Fruit fly (Drosophila melanogaster): Measurements from ENCODE around the gene Trp1.

Gene Trp1

DNA sequence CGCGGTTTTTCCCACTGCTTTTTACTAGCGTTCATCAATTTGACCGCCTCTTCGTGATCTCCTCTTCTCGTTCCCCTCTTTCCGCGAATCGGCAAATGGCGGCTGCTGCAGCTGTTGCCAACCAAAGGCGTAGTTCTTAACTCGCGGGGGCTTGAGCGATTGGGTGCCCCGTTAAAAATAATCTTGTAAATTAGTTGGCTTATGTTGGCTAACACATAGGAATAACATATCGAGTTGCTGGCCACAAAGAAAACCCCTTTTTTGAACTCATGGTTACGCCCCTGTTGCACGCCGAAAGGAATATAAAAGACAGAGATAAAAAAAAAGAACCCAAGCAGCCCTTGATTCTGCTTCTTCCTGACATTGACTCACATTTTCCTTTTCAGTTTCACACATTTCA lies 48.1 kb downstream of the Trp1 start (continued):
- no peak for TF ChIP-seq odd (GFP tag; optimal IDR thresholded peaks at IDR 0.05)
- peak; percentile 58 for TF ChIP-seq mam (GFP tag; optimal IDR thresholded peaks at IDR 0.05)
- TF ChIP-seq CG12659 (GFP tag; optimal IDR thresholded peaks at IDR 0.05), result peak; percentile 16
- no peak for TF ChIP-seq CG13296 (GFP tag; optimal IDR thresholded peaks at IDR 0.05)
- peak; percentile 81 for TF ChIP-seq Rx (GFP tag; IDR thresholded peaks at IDR 0.05)
- TF ChIP-seq bigmax (GFP tag; optimal IDR thresholded peaks at IDR 0.05), result no peak
- TF ChIP-seq CG8281 (tag; optimal IDR thresholded peaks at IDR 0.05), result peak; percentile 43
- TF ChIP-seq CG10979 (tag; optimal IDR thresholded peaks at IDR 0.05), result peak; percentile 82
- peak; percentile 77 for TF ChIP-seq Sox102F (GFP tag; optimal IDR thresholded peaks at IDR 0.05)
- peak; percentile 27 for TF ChIP-seq Dip3 (GFP tag; optimal IDR thresholded peaks at IDR 0.05)
- TF ChIP-seq Med (GFP tag), result peak; percentile 96
- TF ChIP-seq CG16813 (GFP tag; IDR thresholded peaks at IDR 0.05; ENCODE audit: partially characterized antibody), result no peak
- no peak for TF ChIP-seq CG4707 (GFP tag; optimal IDR thresholded peaks at IDR 0.05)
- TF ChIP-seq dimm (GFP tag; IDR thresholded peaks at IDR 0.05), result peak; percentile 63; the same call in 1 of the 2 replicates
- TF ChIP-seq zf30C (GFP tag; optimal IDR thresholded peaks at IDR 0.05), result no peak
- TF ChIP-seq gem (tag; optimal IDR thresholded peaks at IDR 0.05), result peak; percentile 79
- TF ChIP-seq chm (GFP tag; IDR thresholded peaks at IDR 0.05), result peak; percentile 93
- peak; percentile 89 for TF ChIP-seq CG8765 (GFP tag; IDR thresholded peaks at IDR 0.05)
- TF ChIP-seq salm (tag; optimal IDR thresholded peaks at IDR 0.05), result no peak
- TF ChIP-seq H15 (GFP tag; IDR thresholded peaks at IDR 0.05), result peak; percentile 84
- no peak for TF ChIP-seq lov (optimal IDR thresholded peaks at IDR 0.05)
- peak; percentile 94 for TF ChIP-seq lov (GFP tag; IDR thresholded peaks at IDR 0.05)
- peak; percentile 94 for TF ChIP-seq ci (GFP tag; IDR thresholded peaks at IDR 0.05)
- TF ChIP-seq CG10267 (tag; optimal IDR thresholded peaks at IDR 0.05), result peak; percentile 64
- peak; percentile 44 for TF ChIP-seq CG10462 (GFP tag; optimal IDR thresholded peaks at IDR 0.05)
- TF ChIP-seq Nf-YB (GFP tag; optimal IDR thresholded peaks at IDR 0.05), result no peak
- peak; percentile 37 for TF ChIP-seq tap (tag; optimal IDR thresholded peaks at IDR 0.05)
- peak; percentile 58; the same call in 2 of the 3 replicates for TF ChIP-seq CG2889 (GFP tag; IDR thresholded peaks at IDR 0.05)
- TF ChIP-seq CG7745 (tag; optimal IDR thresholded peaks at IDR 0.05), result no peak
- no peak for TF ChIP-seq Kr (GFP tag; optimal IDR thresholded peaks at IDR 0.05)
- TF ChIP-seq CG12942 (GFP tag; optimal IDR thresholded peaks at IDR 0.05), result peak; percentile 62
- no peak for TF ChIP-seq abd-A (tag; optimal IDR thresholded peaks at IDR 0.05)
- 0 out of 3 replicates have a peak, but pooled peaks have one; percentile 70 for TF ChIP-seq jigr1 (GFP tag; IDR thresholded peaks at IDR 0.05)
- no peak for TF ChIP-seq CG34224 (GFP tag; IDR thresholded peaks at IDR 0.05; ENCODE audit: partially characterized antibody)
- peak; percentile 88 for TF ChIP-seq lbe (GFP tag; optimal IDR thresholded peaks at IDR 0.05)
- no peak for TF ChIP-seq ham (GFP tag; IDR thresholded peaks at IDR 0.05)
- peak; percentile 89 for TF ChIP-seq Gug (GFP tag; IDR thresholded peaks at IDR 0.05)
- TF ChIP-seq CG13775 (GFP tag; optimal IDR thresholded peaks at IDR 0.05), result peak; percentile 62
- peak in 1 of 3 experiments; percentile 78 for TF ChIP-seq lola (GFP tag; optimal IDR thresholded peaks at IDR 0.05)
- TF ChIP-seq Bdp1 (GFP tag; optimal IDR thresholded peaks at IDR 0.05), result peak; percentile 33
- TF ChIP-seq Hmx (GFP tag; optimal IDR thresholded peaks at IDR 0.05), result no peak
- TF ChIP-seq aop (GFP tag; IDR thresholded peaks at IDR 0.05), result no peak
- TF ChIP-seq Antp (GFP tag; optimal IDR thresholded peaks at IDR 0.05), result peak; percentile 84
- no peak for TF ChIP-seq CG15011 (GFP tag; optimal IDR thresholded peaks at IDR 0.05)
- TF ChIP-seq Dfd (GFP tag; optimal IDR thresholded peaks at IDR 0.05), result no peak
- peak; percentile 86 for TF ChIP-seq ttk (GFP tag; IDR thresholded peaks at IDR 0.05)
- no peak for TF ChIP-seq Elba2 (GFP tag; optimal IDR thresholded peaks at IDR 0.05)
- peak; percentile 47 for TF ChIP-seq CG17385 (GFP tag; optimal IDR thresholded peaks at IDR 0.05)
- TF ChIP-seq rib (GFP tag; IDR thresholded peaks at IDR 0.05), result no peak
- TF ChIP-seq CoRest (tag; optimal IDR thresholded peaks at IDR 0.05), result peak; percentile 12
- TF ChIP-seq ATbp (GFP tag; optimal IDR thresholded peaks at IDR 0.05), result peak; percentile 67
